Fruit fly (Drosophila melanogaster) whole organism, embryonic: ENCODE results near the gene Dlip2.

Experiments used
- Asciz ChIP-seq: fragments of 200-800 bp; sonication (Bioruptor generic); optimal IDR thresholded peaks from 2 replicates; lab custom pipeline; 2017; ENCODE audit warnings: missing biosample characterization, mild to moderate bottlenecking, missing genetic modification characterization, missing genetic modification reagents
- BEAF-32 ChIP-seq: fragments of 200-800 bp; sonication (Bioruptor generic); optimal IDR thresholded peaks from 3 replicates; lab custom pipeline; 2017; ENCODE audit warnings: missing biosample characterization, missing genetic modification characterization, mild to moderate bottlenecking, moderate library complexity, missing genetic modification reagents
- BtbVII ChIP-seq: fragments of 200-800 bp; sonication (Bioruptor generic); optimal IDR thresholded peaks from 3 replicates; lab custom pipeline; 2017; ENCODE audit warnings: missing biosample characterization, mild to moderate bottlenecking, missing genetic modification characterization
- CG10431 ChIP-seq: fragments of 200-800 bp; sonication (Bioruptor generic); optimal IDR thresholded peaks from 3 replicates; lab custom pipeline; 2018; ENCODE audit warnings: missing biosample characterization, mild to moderate bottlenecking, missing genetic modification characterization
- CG10979 ChIP-seq: fragments of 200-800 bp; sonication (Bioruptor generic); optimal IDR thresholded peaks from 2 replicates; lab custom pipeline; 2018; ENCODE audit warnings: missing biosample characterization, mild to moderate bottlenecking, missing genetic modification characterization, moderate library complexity
- CG11696 ChIP-seq: fragments of 200-800 bp; sonication (Bioruptor generic); IDR thresholded peaks from 2 replicates; pipeline ENCODE4 v1.3.6; 2022; ENCODE audit warnings: missing biosample characterization, missing genetic modification characterization
- CG13424 ChIP-seq: fragments of 200-800 bp; sonication (Bioruptor generic); optimal IDR thresholded peaks from 2 replicates; lab custom pipeline; 2019; ENCODE audit warnings: missing biosample characterization, mild to moderate bottlenecking, missing genetic modification characterization, moderate library complexity
- CG2678 ChIP-seq: fragments of 200-800 bp; sonication (Bioruptor generic); optimal IDR thresholded peaks from 3 replicates; lab custom pipeline; 2019; ENCODE audit warnings: missing biosample characterization, mild to moderate bottlenecking, missing genetic modification characterization, moderate library complexity
- CG30431 ChIP-seq: fragments of 200-800 bp; sonication (Bioruptor generic); optimal IDR thresholded peaks from 2 replicates; lab custom pipeline; 2017; ENCODE audit warnings: missing biosample characterization, missing genetic modification characterization
- CG3407 ChIP-seq: fragments of 200-800 bp; sonication (Bioruptor generic); optimal IDR thresholded peaks from 2 replicates; lab custom pipeline; 2018; ENCODE audit warnings: missing biosample characterization, mild to moderate bottlenecking, missing genetic modification characterization
- CG4360 ChIP-seq: fragments of 200-800 bp; sonication (Bioruptor generic); IDR thresholded peaks from 2 replicates; pipeline ENCODE4 v1.3.6; 2022; ENCODE audit warnings: missing biosample characterization, missing genetic modification characterization
- CG4820 ChIP-seq: fragments of 200-800 bp; sonication (Bioruptor generic); optimal IDR thresholded peaks from 3 replicates; lab custom pipeline; 2016; ENCODE audit warnings: missing biosample characterization, missing genetic modification characterization
- CG6175 ChIP-seq: fragments of 200-800 bp; sonication (Bioruptor generic); IDR thresholded peaks from 3 replicates; pipeline ENCODE4 v1.3.6; 2022; ENCODE audit warnings: missing biosample characterization, missing genetic modification characterization
- CG6683 ChIP-seq: fragments of 200-800 bp; sonication (Bioruptor generic); optimal IDR thresholded peaks from 2 replicates; lab custom pipeline; 2017; ENCODE audit warnings: missing biosample characterization, mild to moderate bottlenecking, missing genetic modification characterization, missing genetic modification reagents
- CG7372 ChIP-seq: fragments of 200-800 bp; sonication (Bioruptor generic); IDR thresholded peaks from 2 replicates; pipeline ENCODE4 v1.3.6; 2022; ENCODE audit warnings: missing biosample characterization, missing genetic modification characterization
- CG8290 ChIP-seq, 3 experiments: fragments of 200-800 bp; sonication (Bioruptor generic); optimal IDR thresholded peaks; 2 replicates each; lab custom pipeline; 2016 to 2019; ENCODE audit warnings: missing biosample characterization in 3 of 3, missing genetic modification characterization in 3 of 3, mild to moderate bottlenecking in 2 of 3, moderate library complexity in 1 of 3
- CG8388 ChIP-seq: fragments of 200-800 bp; sonication (Bioruptor generic); optimal IDR thresholded peaks from 2 replicates; lab custom pipeline; 2019; ENCODE audit warnings: missing biosample characterization, mild to moderate bottlenecking, missing genetic modification characterization, moderate library complexity
- CG8478 ChIP-seq: fragments of >200 bp; optimal IDR thresholded peaks from 2 replicates; lab custom pipeline; 2018
- Dip2 ChIP-seq: fragments of 200-800 bp; sonication (Bioruptor generic); IDR thresholded peaks from 2 replicates; pipeline ENCODE4 v1.3.6; 2022; ENCODE audit warnings: missing biosample characterization, missing genetic modification characterization
- Ets65A ChIP-seq: fragments of 200-800 bp; sonication (Bioruptor generic); peaks from one replicate; lab custom pipeline; 2016; ENCODE audit warnings: missing biosample characterization, missing genetic modification characterization
- Ets97D ChIP-seq: fragments of 200-800 bp; sonication (Bioruptor generic); optimal IDR thresholded peaks from 3 replicates; lab custom pipeline; 2016; ENCODE audit warnings: missing biosample characterization, missing genetic modification characterization
- HLHmδ ChIP-seq: fragments of 200-800 bp; sonication (Bioruptor generic); optimal IDR thresholded peaks from 2 replicates; lab custom pipeline; 2018; ENCODE audit warnings: missing biosample characterization, mild to moderate bottlenecking, missing genetic modification characterization, moderate library complexity
- Hr51 ChIP-seq, 2 experiments: fragments of 200-800 bp; sonication (Bioruptor generic); optimal IDR thresholded peaks; 2 replicates in 1 of 2; 3 replicates in 1 of 2; lab custom pipeline; 2016 to 2018; ENCODE audit warnings: missing biosample characterization in 2 of 2, missing genetic modification characterization in 2 of 2, mild to moderate bottlenecking in 1 of 2, moderate library complexity in 1 of 2
- MBD-R2 ChIP-seq: fragments of 200-800 bp; sonication (Bioruptor generic); IDR thresholded peaks from 2 replicates; pipeline ENCODE4 v1.3.6; 2022; ENCODE audit warnings: missing biosample characterization, missing genetic modification characterization
- Meics ChIP-seq: fragments of 200-800 bp; sonication (Bioruptor generic); optimal IDR thresholded peaks from 2 replicates; lab custom pipeline; 2017; ENCODE audit warnings: missing biosample characterization, mild to moderate bottlenecking, missing genetic modification characterization
- Myb ChIP-seq: fragments of 200-800 bp; sonication (Bioruptor generic); optimal IDR thresholded peaks from 2 replicates; lab custom pipeline; 2016; ENCODE audit warnings: missing biosample characterization, missing genetic modification characterization
- Ssrp ChIP-seq: fragments of 200-800 bp; sonication (Bioruptor generic); optimal IDR thresholded peaks from 2 replicates; lab custom pipeline; 2018; ENCODE audit warnings: missing biosample characterization, mild to moderate bottlenecking, missing genetic modification characterization, moderate library complexity
- Taf1 ChIP-seq: fragments of 200-800 bp; sonication (Bioruptor generic); IDR thresholded peaks from 2 replicates; pipeline ENCODE4 v1.3.6; 2022; ENCODE audit warnings: missing biosample characterization, missing genetic modification characterization
- Xrp1 ChIP-seq: fragments of 200-800 bp; sonication (Bioruptor generic); IDR thresholded peaks from 2 replicates; pipeline ENCODE4 v1.3.6; 2022; ENCODE audit warnings: missing biosample characterization, missing genetic modification characterization
- cad ChIP-seq: fragments of >200 bp; optimal IDR thresholded peaks from 2 replicates; lab custom pipeline; 2017; ENCODE audit warnings: missing biosample characterization, missing genetic modification characterization
- caup ChIP-seq: fragments of 200-800 bp; sonication (Bioruptor generic); optimal IDR thresholded peaks from 3 replicates; lab custom pipeline; 2017; ENCODE audit warnings: missing biosample characterization, mild to moderate bottlenecking, missing genetic modification characterization, moderate library complexity; ENCODE audit not compliant: severe bottlenecking
- dm ChIP-seq: fragments of 200-800 bp; sonication (Bioruptor generic); optimal IDR thresholded peaks from 3 replicates; lab custom pipeline; 2016; ENCODE audit warnings: missing biosample characterization, missing genetic modification characterization
- dysf ChIP-seq: fragments of 200-800 bp; sonication (Bioruptor generic); IDR thresholded peaks from 3 replicates; pipeline ENCODE4 v1.3.6; 2022; ENCODE audit warnings: missing biosample characterization, missing genetic modification characterization
- ems ChIP-seq: fragments of 200-800 bp; sonication (Bioruptor generic); optimal IDR thresholded peaks from 3 replicates; lab custom pipeline; 2016; ENCODE audit warnings: missing biosample characterization, missing genetic modification characterization
- eyg ChIP-seq: fragments of 200-800 bp; sonication (Bioruptor generic); optimal IDR thresholded peaks from 3 replicates; lab custom pipeline; 2016; ENCODE audit warnings: missing biosample characterization, missing genetic modification characterization
- gro ChIP-seq: fragments of 200-800 bp; sonication (Bioruptor generic); optimal IDR thresholded peaks from 2 replicates; lab custom pipeline; 2016; ENCODE audit warnings: missing biosample characterization, missing genetic modification characterization
- gt ChIP-seq: fragments of 200-800 bp; sonication (Bioruptor generic); IDR thresholded peaks from 2 replicates; pipeline ENCODE4 v1.3.6; 2022; ENCODE audit warnings: missing biosample characterization, missing genetic modification characterization
- insv ChIP-seq, 2 experiments: fragments of 200-800 bp; sonication (Bioruptor generic); optimal IDR thresholded peaks; 3 replicates each; lab custom pipeline; 2016 to 2018; ENCODE audit warnings: missing biosample characterization in 2 of 2, missing genetic modification characterization in 2 of 2
- psq ChIP-seq: fragments of 200-800 bp; sonication (Bioruptor generic); optimal IDR thresholded peaks from 2 replicates; lab custom pipeline; 2017; ENCODE audit warnings: missing biosample characterization, missing genetic modification characterization
- row ChIP-seq: fragments of 200-800 bp; sonication (Bioruptor generic); IDR thresholded peaks from 3 replicates; pipeline ENCODE4 v1.3.6; 2022; ENCODE audit warnings: missing biosample characterization, missing genetic modification characterization
- sim ChIP-seq: fragments of 200-800 bp; sonication (Bioruptor generic); IDR thresholded peaks from 2 replicates; pipeline ENCODE4 v1.3.6; 2022; ENCODE audit warnings: missing biosample characterization, missing genetic modification characterization
- sisA ChIP-seq: fragments of 200-800 bp; sonication (Bioruptor generic); IDR thresholded peaks from 2 replicates; pipeline ENCODE4 v1.3.6; 2022; ENCODE audit warnings: missing biosample characterization, missing genetic modification characterization
- sr ChIP-seq: fragments of 200-800 bp; sonication (Bioruptor generic); IDR thresholded peaks from 3 replicates; pipeline ENCODE4 v1.3.6; 2022; ENCODE audit warnings: missing biosample characterization, missing genetic modification characterization
- sug ChIP-seq: fragments of 200-800 bp; optimal IDR thresholded peaks from 2 replicates; lab custom pipeline; 2019; ENCODE audit warnings: missing biosample characterization, mild to moderate bottlenecking, missing genetic modification characterization, moderate library complexity
- tgo ChIP-seq: fragments of 200-800 bp; sonication (Bioruptor generic); IDR thresholded peaks from 3 replicates; pipeline ENCODE4 v1.3.6; 2022; ENCODE audit warnings: missing biosample characterization, missing genetic modification characterization
- trh ChIP-seq: fragments of 200-800 bp; sonication (Bioruptor generic); optimal IDR thresholded peaks from 2 replicates; lab custom pipeline; 2016; ENCODE audit warnings: missing biosample characterization, missing genetic modification characterization
- wdn ChIP-seq: fragments of 200-800 bp; sonication (Bioruptor generic); IDR thresholded peaks from 2 replicates; pipeline ENCODE4 v1.3.6; 2022; ENCODE audit warnings: missing biosample characterization, missing genetic modification characterization
- z ChIP-seq: fragments of 200-800 bp; sonication (Bioruptor generic); IDR thresholded peaks from 3 replicates; pipeline ENCODE4 v1.3.6; 2022; ENCODE audit warnings: missing biosample characterization, missing genetic modification characterization
- zfh1 ChIP-seq: fragments of 200-800 bp; sonication (Bioruptor generic); IDR thresholded peaks from 3 replicates; pipeline ENCODE4 v1.3.6; 2022; ENCODE audit warnings: missing biosample characterization, missing genetic modification characterization

Gene Dlip2

DNA sequence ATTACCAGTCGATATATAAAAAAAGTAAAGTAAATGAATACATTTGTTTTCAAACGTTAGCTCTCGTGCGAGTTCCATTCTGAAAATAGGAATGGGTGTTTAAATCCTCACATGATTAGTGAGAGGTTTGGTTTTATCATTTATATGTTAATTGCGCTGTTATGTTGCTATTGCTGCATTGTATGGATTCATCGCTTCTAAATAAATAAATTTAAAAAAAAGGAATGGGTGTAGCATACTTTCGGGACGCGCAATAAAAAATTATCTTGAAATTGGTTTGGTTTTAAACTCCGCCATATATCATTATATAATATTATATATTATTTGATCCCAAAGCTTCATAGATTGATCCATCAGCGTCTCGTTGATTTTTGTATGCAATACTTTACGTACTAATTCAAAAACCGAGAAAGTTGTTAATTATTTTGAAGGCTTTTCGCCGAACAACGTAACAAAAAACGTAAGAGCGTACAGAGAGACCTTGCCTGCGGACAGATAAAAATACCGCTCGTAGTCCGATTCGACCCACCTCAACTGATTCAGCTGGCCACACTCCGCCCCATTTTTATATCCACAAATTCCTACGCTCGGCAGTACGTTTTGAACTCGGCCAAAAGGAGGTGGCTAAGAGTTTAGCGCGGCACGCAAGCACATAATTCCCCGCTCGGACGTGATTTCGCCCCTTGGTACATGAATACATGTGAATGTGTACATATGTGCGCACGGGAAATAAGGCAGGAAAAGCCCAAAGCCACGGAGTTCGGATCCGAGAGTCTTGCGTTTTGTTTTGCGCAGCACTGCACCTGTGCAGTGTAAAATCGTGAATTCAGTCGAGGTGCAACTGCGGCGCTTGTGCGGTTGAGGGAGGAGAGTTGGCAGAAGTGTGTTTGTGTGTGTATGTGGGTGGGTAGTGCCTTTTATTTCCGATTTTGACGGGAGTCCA, 13.8 kb upstream of the Dlip2 start, which contains the start of gene smash (continued):
- TF ChIP-seq psq (GFP tag; lab: Kevin White, UChicago) (no peak), zfh1 (peak; percentile 16; the same call in 1 of the 3 replicates), CG10979 (tag; lab: Kevin White, UChicago) (no peak), Dip2 (GFP tag; lab: Robert Waterston, UW) (no peak), CG7372 (GFP tag; lab: Robert Waterston, UW) (no peak), Taf1 (GFP tag; lab: Robert Waterston, UW) (no peak), MBD-R2 (peak; percentile 54), dysf (GFP tag; lab: Robert Waterston, UW) (no peak), CG8290 (GFP tag; optimal IDR thresholded peaks at IDR 0.05; lab: Kevin White, UChicago) (peak; percentile 92), CG8290 (tag; optimal IDR thresholded peaks at IDR 0.05; lab: Kevin White, UChicago) (peak; percentile 54 to 94), ems (peak; percentile 1), sim (GFP tag; lab: Robert Waterston, UW) (0 out of 2 replicates have a peak, but pooled peaks have one; percentile 40), dm (GFP tag; lab: Kevin White, UChicago) (no peak), insv (GFP tag; optimal IDR thresholded peaks at IDR 0.05; lab: Kevin White, UChicago) (no peak), CG6683 (GFP tag; lab: Kevin White, UChicago) (no peak), sug (tag; lab: Kevin White, UChicago) (no peak), wdn (GFP tag; lab: Robert Waterston, UW) (no peak), sisA (no peak), BEAF-32 (peak; percentile 28), CG8388 (no peak), Hr51 (GFP tag; optimal IDR thresholded peaks at IDR 0.05; lab: Kevin White, UChicago) (peak in 1 of 2 experiments; percentile 47), Myb (GFP tag; lab: Kevin White, UChicago) (peak; percentile 60), cad (GFP tag; lab: Kevin White, UChicago) (peak; percentile 9), CG3407 (GFP tag; lab: Kevin White, UChicago) (no peak), BtbVII (GFP tag; lab: Kevin White, UChicago) (peak; percentile 16), eyg (GFP tag; lab: Kevin White, UChicago) (peak; percentile 71), CG6175 (GFP tag; lab: Robert Waterston, UW) (peak; percentile 52; the same call in 1 of the 3 replicates), Ets97D (GFP tag; lab: Kevin White, UChicago) (peak; percentile 76), CG8478 (lab: Kevin White, UChicago) (peak; percentile 52), tgo (peak; percentile 15; the same call in 2 of the 3 replicates), trh (GFP tag; lab: Kevin White, UChicago) (no peak), gro (peak; percentile 80), CG10431 (GFP tag; lab: Kevin White, UChicago) (no peak), Asciz (no peak), gt (GFP tag; lab: Robert Waterston, UW) (no peak), sr (GFP tag; lab: Robert Waterston, UW) (peak; percentile 65; the same call in 2 of the 3 replicates), caup (GFP tag; lab: Kevin White, UChicago) (peak; percentile 19), Xrp1 (GFP tag; lab: Robert Waterston, UW) (no peak), row (peak; percentile 20; the same call in 1 of the 3 replicates), Ssrp (tag; lab: Kevin White, UChicago) (no peak), Ets65A (GFP tag; lab: Kevin White, UChicago) (peak; percentile 30), HLHmδ (GFP tag; lab: Kevin White, UChicago) (peak; percentile 88), CG11696 (GFP tag; lab: Robert Waterston, UW) (0 out of 2 replicates have a peak, but pooled peaks have one; percentile 33), CG4360 (GFP tag; lab: Robert Waterston, UW) (no peak), CG4820 (GFP tag; lab: Kevin White, UChicago) (no peak), Meics (peak; percentile 5), z (GFP tag; lab: Robert Waterston, UW) (0 out of 3 replicates have a peak, but pooled peaks have one; percentile 23), CG2678 (tag; lab: Kevin White, UChicago) (no peak), CG30431 (GFP tag; lab: Kevin White, UChicago) (no peak), CG13424 (tag; lab: Kevin White, UChicago) (peak; percentile 2)
